Worm (Caenorhabditis elegans) whole organism, L2 larva: ENCODE data around the gene srh-208.

Experiments used
- ceh-82 ChIP-seq: fragments of 150-350 bp; optimal IDR thresholded peaks from 2 replicates; lab custom pipeline; 2014; ENCODE audit warnings: missing biosample characterization, missing genetic modification characterization
- elt-1 ChIP-seq: fragments of 150-350 bp; optimal IDR thresholded peaks from 2 replicates; lab custom pipeline; 2014; ENCODE audit warnings: missing biosample characterization, missing genetic modification characterization
- fos-1 ChIP-seq: fragments of 150-350 bp; optimal IDR thresholded peaks from 2 replicates; lab custom pipeline; 2014; ENCODE audit warnings: missing biosample characterization, missing genetic modification characterization
- lin-13 ChIP-seq: fragments of 150-350 bp; optimal IDR thresholded peaks from 2 replicates; lab custom pipeline; 2014; ENCODE audit warnings: missing biosample characterization, missing genetic modification reagents, missing genetic modification characterization
- lsy-2 ChIP-seq, 2 experiments: fragments of 150-350 bp in 1 of 2; sonication (generic microtip) in 1 of 2; optimal IDR thresholded peaks; 2 replicates each; lab custom pipeline; 2014 to 2017; ENCODE audit warnings: missing biosample characterization in 2 of 2, missing genetic modification characterization in 2 of 2
- mdl-1 ChIP-seq, 2 experiments: fragments of 150-350 bp in 1 of 2; sonication (generic microtip) in 1 of 2; optimal IDR thresholded peaks; 2 replicates each; lab custom pipeline; 2017; ENCODE audit warnings: missing biosample characterization in 2 of 2, missing genetic modification characterization in 2 of 2
- nhr-10 ChIP-seq: sonication (generic microtip); optimal IDR thresholded peaks from 2 replicates; lab custom pipeline; 2017; ENCODE audit warnings: missing biosample characterization, missing genetic modification characterization
- nhr-237 ChIP-seq: fragments of 150-350 bp; optimal IDR thresholded peaks from 2 replicates; lab custom pipeline; 2014; ENCODE audit warnings: missing biosample characterization, missing genetic modification characterization
- unc-39 ChIP-seq: fragments of 150-350 bp; optimal IDR thresholded peaks from 2 replicates; lab custom pipeline; 2014; ENCODE audit warnings: missing biosample characterization, missing genetic modification characterization
- zag-1 ChIP-seq: fragments of 150-350 bp; optimal IDR thresholded peaks from 2 replicates; lab custom pipeline; 2014; ENCODE audit warnings: missing biosample characterization, missing genetic modification characterization
- ztf-11 ChIP-seq: sonication (generic microtip); optimal IDR thresholded peaks from 2 replicates; lab custom pipeline; 2017; ENCODE audit warnings: missing biosample characterization, missing genetic modification characterization

DNA sequence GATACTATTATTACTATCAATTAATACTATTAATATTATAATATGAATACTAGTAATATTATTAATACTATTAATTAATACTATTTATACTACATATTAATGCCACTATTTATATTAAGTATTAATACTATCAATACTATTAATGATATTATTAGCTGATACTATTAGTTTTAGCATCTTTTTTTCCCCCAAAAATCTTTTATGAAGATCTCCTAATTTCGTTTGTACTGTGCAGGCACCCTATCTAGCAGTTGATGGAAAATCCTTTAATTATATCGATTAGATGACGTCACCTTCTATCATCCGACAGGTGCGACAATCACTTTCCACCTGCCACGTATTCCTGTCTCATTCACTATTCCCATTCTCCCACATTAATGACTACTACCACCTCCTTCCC, 12.1 kb downstream of the srh-208 start, which contains the start of gene fbxb-65:
- TF ChIP-seq zag-1 (tag; lab: Kevin White, UChicago) (no peak), elt-1 (tag; lab: Kevin White, UChicago) (no peak), nhr-10 (tag; lab: Kevin White, UChicago) (no peak), lin-13 (no peak), ceh-82 (tag; lab: Kevin White, UChicago) (no peak), nhr-237 (tag; lab: Kevin White, UChicago) (no peak), mdl-1 (tag; optimal IDR thresholded peaks at IDR 0.05; lab: Kevin White, UChicago) (no peak), ztf-11 (no peak), unc-39 (no peak), fos-1 (no peak), lsy-2 (tag; optimal IDR thresholded peaks at IDR 0.05; lab: Kevin White, UChicago) (no peak)
